Worm (Caenorhabditis elegans) whole organism, late embryonic: ENCODE measurements around the gene ZC416.2.

Source experiments
- C08G9.2 ChIP-seq: sonication (generic microtip); optimal IDR thresholded peaks from 2 replicates; lab custom pipeline; 2016; ENCODE audit warnings: mild to moderate bottlenecking, missing genetic modification characterization, moderate library complexity, missing compliant biosample characterization
- K09A11.1 ChIP-seq: sonication (generic microtip); optimal IDR thresholded peaks from 2 replicates; lab custom pipeline; 2017; ENCODE audit warnings: antibody characterized with exemption, mild to moderate bottlenecking, missing genetic modification characterization, missing compliant biosample characterization; ENCODE audit not compliant: insufficient read depth
- T23F11.4 ChIP-seq: fragments of 200-800 bp; sonication (Bioruptor generic); optimal IDR thresholded peaks from 2 replicates; lab custom pipeline; 2018; ENCODE audit warnings: mild to moderate bottlenecking, missing genetic modification characterization, missing compliant biosample characterization
- Y22D7AL.16 ChIP-seq: sonication (generic microtip); optimal IDR thresholded peaks from 2 replicates; lab custom pipeline; 2016; ENCODE audit warnings: missing genetic modification characterization, missing compliant biosample characterization
- ahr-1 ChIP-seq: sonication (generic microtip); optimal IDR thresholded peaks from 2 replicates; lab custom pipeline; 2016; ENCODE audit warnings: missing genetic modification characterization, missing compliant biosample characterization
- ama-1 ChIP-seq: fragments of 150-350 bp; optimal IDR thresholded peaks from 2 replicates; lab custom pipeline; 2014
- ceh-14 ChIP-seq: sonication (generic microtip); optimal IDR thresholded peaks from 2 replicates; lab custom pipeline; 2016; ENCODE audit warnings: missing genotype, missing genetic modification characterization, missing compliant biosample characterization
- ceh-19 ChIP-seq: fragments of 200-800 bp; sonication (Bioruptor generic); optimal IDR thresholded peaks from 2 replicates; lab custom pipeline; 2018; ENCODE audit warnings: mild to moderate bottlenecking, missing genetic modification characterization, missing compliant biosample characterization
- ceh-22 ChIP-seq: sonication (generic microtip); optimal IDR thresholded peaks from 2 replicates; lab custom pipeline; 2017; ENCODE audit warnings: missing biosample characterization, missing genetic modification characterization
- ceh-30 ChIP-seq: fragments of 150-350 bp; optimal IDR thresholded peaks from 2 replicates; lab custom pipeline; 2014; ENCODE audit warnings: missing biosample characterization, missing genetic modification characterization
- ceh-48 ChIP-seq: sonication (generic microtip); optimal IDR thresholded peaks from 2 replicates; lab custom pipeline; 2016; ENCODE audit warnings: missing genetic modification characterization, inconsistent platforms, missing compliant biosample characterization
- che-1 ChIP-seq: sonication (generic microtip); optimal IDR thresholded peaks from 2 replicates; lab custom pipeline; 2016; ENCODE audit warnings: mild to moderate bottlenecking, missing genetic modification characterization, missing compliant biosample characterization
- dmd-4 ChIP-seq: sonication (generic microtip); optimal IDR thresholded peaks from 2 replicates; lab custom pipeline; 2016; ENCODE audit warnings: borderline replicate concordance, missing genetic modification characterization, missing compliant biosample characterization
- dve-1 ChIP-seq: sonication (generic microtip); optimal IDR thresholded peaks from 2 replicates; lab custom pipeline; 2017; ENCODE audit warnings: antibody characterized with exemption, mild to moderate bottlenecking, missing genetic modification characterization, missing compliant biosample characterization
- ets-4 ChIP-seq: sonication (generic microtip); optimal IDR thresholded peaks from 2 replicates; lab custom pipeline; 2016; ENCODE audit warnings: missing genetic modification characterization, missing compliant biosample characterization
- eyg-1 ChIP-seq: sonication (generic microtip); optimal IDR thresholded peaks from 2 replicates; lab custom pipeline; 2016; ENCODE audit warnings: missing genotype, missing genetic modification characterization, missing compliant biosample characterization
- fax-1 ChIP-seq: sonication (generic microtip); optimal IDR thresholded peaks from 2 replicates; lab custom pipeline; 2016; ENCODE audit warnings: missing genotype, missing genetic modification characterization, missing compliant biosample characterization
- gmeb-2 ChIP-seq: sonication (generic microtip); optimal IDR thresholded peaks from 2 replicates; lab custom pipeline; 2016; ENCODE audit warnings: missing genetic modification characterization, inconsistent platforms, missing compliant biosample characterization
- hlh-8 ChIP-seq: sonication (generic microtip); optimal IDR thresholded peaks from 2 replicates; lab custom pipeline; 2016; ENCODE audit warnings: missing genotype, missing genetic modification characterization, missing compliant biosample characterization
- lim-6 ChIP-seq: sonication (generic microtip); optimal IDR thresholded peaks from 2 replicates; lab custom pipeline; 2016; ENCODE audit warnings: missing genetic modification characterization, missing compliant biosample characterization
- madf-2 ChIP-seq: sonication (generic microtip); optimal IDR thresholded peaks from 2 replicates; lab custom pipeline; 2017; ENCODE audit warnings: missing genetic modification characterization, missing compliant biosample characterization
- mec-3 ChIP-seq: sonication (generic microtip); optimal IDR thresholded peaks from 2 replicates; lab custom pipeline; 2016; ENCODE audit warnings: borderline replicate concordance, missing genetic modification characterization, missing compliant biosample characterization
- odd-2 ChIP-seq: sonication (generic microtip); optimal IDR thresholded peaks from 2 replicates; lab custom pipeline; 2017; ENCODE audit warnings: antibody characterized with exemption, mild to moderate bottlenecking, missing genetic modification characterization, missing compliant biosample characterization
- pag-3 ChIP-seq: sonication (generic microtip); optimal IDR thresholded peaks from 2 replicates; lab custom pipeline; 2016; ENCODE audit warnings: missing compliant biosample characterization, missing genetic modification characterization, borderline replicate concordance
- pha-2 ChIP-seq: sonication (generic microtip); optimal IDR thresholded peaks from 2 replicates; lab custom pipeline; 2017; ENCODE audit warnings: mild to moderate bottlenecking, missing genetic modification characterization, missing compliant biosample characterization
- pqm-1 ChIP-seq: sonication (generic microtip); optimal IDR thresholded peaks from 2 replicates; lab custom pipeline; 2016; ENCODE audit warnings: missing genetic modification characterization, missing compliant biosample characterization
- rnt-1 ChIP-seq: sonication (generic microtip); optimal IDR thresholded peaks from 2 replicates; lab custom pipeline; 2016; ENCODE audit warnings: missing genetic modification characterization, missing compliant biosample characterization
- sdc-2 ChIP-seq: sonication (generic microtip); optimal IDR thresholded peaks from 2 replicates; lab custom pipeline; 2016; ENCODE audit warnings: missing genotype, missing genetic modification characterization, missing compliant biosample characterization
- sox-2 ChIP-seq: fragments of 200-800 bp; sonication (Bioruptor generic); IDR thresholded peaks from 2 replicates; pipeline ENCODE4 v1.3.6; 2022; ENCODE audit warnings: missing genetic modification reagents, missing genetic modification characterization, missing compliant biosample characterization
- syd-9 ChIP-seq: sonication (generic microtip); optimal IDR thresholded peaks from 2 replicates; lab custom pipeline; 2016; ENCODE audit warnings: mild to moderate bottlenecking, missing genetic modification characterization, moderate library complexity, missing compliant biosample characterization
- tbx-2 ChIP-seq: sonication (generic microtip); optimal IDR thresholded peaks from 2 replicates; lab custom pipeline; 2016; ENCODE audit warnings: missing genetic modification characterization, missing compliant biosample characterization
- ttx-3 ChIP-seq: sonication (generic microtip); optimal IDR thresholded peaks from 2 replicates; lab custom pipeline; 2016; ENCODE audit warnings: missing genetic modification reagents, missing genetic modification characterization, missing compliant biosample characterization
- unc-3 ChIP-seq, 2 experiments: fragments of 200-800 bp in 1 of 2; sonication (Bioruptor generic) in 1 of 2; sonication (generic microtip) in 1 of 2; conservative IDR thresholded peaks in 1 of 2; optimal IDR thresholded peaks in 1 of 2; 2 replicates each; pipeline versions ENCODE4 v1.3.6 to Lab custom; 2016 to 2022; ENCODE audit warnings: missing compliant biosample characterization in 2 of 2, missing genetic modification characterization in 2 of 2, missing genetic modification reagents in 1 of 2
- unc-42 ChIP-seq: sonication (generic microtip); optimal IDR thresholded peaks from 2 replicates; lab custom pipeline; 2016; ENCODE audit warnings: missing genotype, missing genetic modification characterization, missing compliant biosample characterization
- unc-55 ChIP-seq: sonication (generic microtip); optimal IDR thresholded peaks from 2 replicates; lab custom pipeline; 2017; ENCODE audit warnings: missing biosample characterization, missing genetic modification reagents, missing genetic modification characterization
- ztf-16 ChIP-seq: sonication (generic microtip); optimal IDR thresholded peaks from 2 replicates; lab custom pipeline; 2017; ENCODE audit warnings: missing genetic modification characterization, missing compliant biosample characterization

Gene ZC416.2

ce11 chrIV:3659951-3660350 is 26.5 kb downstream of the ZC416.2 start:
- TF ChIP-seq Y22D7AL.16 (tag; lab: Kevin White, UChicago) (no peak), pha-2 (tag; lab: Kevin White, UChicago) (no peak), ceh-30 (tag; lab: Kevin White, UChicago) (no peak), ttx-3 (tag; lab: Kevin White, UChicago) (no peak), che-1 (no peak), gmeb-2 (tag; lab: Kevin White, UChicago) (no peak), ama-1 (lab: Kevin White, UChicago) (no peak), K09A11.1 (tag; lab: Kevin White, UChicago) (no peak), dmd-4 (tag; lab: Kevin White, UChicago) (no peak), T23F11.4 (GFP tag; lab: Kevin White, UChicago) (no peak), unc-42 (tag; lab: Kevin White, UChicago) (no peak), odd-2 (tag; lab: Kevin White, UChicago) (no peak), eyg-1 (tag; lab: Kevin White, UChicago) (no peak), ztf-16 (no peak), ceh-19 (GFP tag; lab: Kevin White, UChicago) (no peak), lim-6 (tag; lab: Kevin White, UChicago) (no peak)
- TF ChIP-seq, all 69 proteins: peak for 0

- TF ChIP-seq mec-3 (tag; lab: Kevin White, UChicago) (no peak), eyg-1 (tag; lab: Kevin White, UChicago) (no peak), tbx-2 (tag; lab: Kevin White, UChicago) (no peak), K09A11.1 (tag; lab: Kevin White, UChicago) (no peak), hlh-8 (tag; lab: Kevin White, UChicago) (no peak), C08G9.2 (no peak), ahr-1 (tag; lab: Kevin White, UChicago) (no peak)
- TF ChIP-seq, all 69 proteins: peak for 0
Measured at ce11 chrIV:3661117-3661634, 27.8 kb downstream of the ZC416.2 start.

DNA sequence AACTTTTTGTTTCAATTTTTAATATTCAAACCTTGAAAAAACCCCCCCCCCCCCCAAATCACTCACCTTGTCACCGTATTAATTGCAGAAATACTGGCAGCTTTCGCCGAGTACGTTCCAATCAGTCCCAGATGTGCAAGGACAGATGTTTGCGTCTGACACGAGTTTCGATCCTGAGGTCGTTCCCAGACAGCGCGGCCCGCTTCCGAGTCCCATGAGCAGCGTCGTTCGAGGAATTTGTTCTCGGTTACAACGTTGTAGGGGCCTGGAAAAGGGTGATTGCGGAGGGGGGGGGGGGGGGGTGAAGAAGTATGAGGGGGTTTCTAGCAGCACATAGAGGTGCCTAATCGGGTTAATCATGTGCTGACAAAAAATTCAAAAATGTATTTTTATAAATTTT is 29.4 kb downstream of the ZC416.2 start:
- TF ChIP-seq ets-4 (tag; lab: Kevin White, UChicago) (no peak), eyg-1 (tag; lab: Kevin White, UChicago) (no peak), unc-55 (GFP tag; lab: Kevin White, UChicago) (no peak), syd-9 (tag; lab: Kevin White, UChicago) (no peak), odd-2 (tag; lab: Kevin White, UChicago) (no peak), ztf-16 (no peak)

- TF ChIP-seq ahr-1 (tag; lab: Kevin White, UChicago) (no peak), madf-2 (no peak), sdc-2 (no peak), sox-2 (GFP tag; lab: Robert Waterston, UW) (no peak), rnt-1 (no peak), pqm-1 (tag; lab: Kevin White, UChicago) (no peak), ceh-14 (tag; lab: Kevin White, UChicago) (no peak), pha-2 (tag; lab: Kevin White, UChicago) (no peak), pag-3 (tag; lab: Kevin White, UChicago) (no peak), unc-3 (GFP tag; conservative IDR thresholded peaks at IDR 0.05; lab: Robert Waterston, UW) (no peak), unc-3 (tag; optimal IDR thresholded peaks at IDR 0.05; lab: Kevin White, UChicago) (no peak), dve-1 (tag; lab: Kevin White, UChicago) (no peak), ceh-48 (tag; lab: Kevin White, UChicago) (no peak), K09A11.1 (tag; lab: Kevin White, UChicago) (no peak), fax-1 (tag; lab: Kevin White, UChicago) (no peak), ceh-22 (tag; lab: Kevin White, UChicago) (no peak), ceh-19 (GFP tag; lab: Kevin White, UChicago) (no peak)
Measured at ce11 chrIV:3665089-3665488, 31.7 kb downstream of the ZC416.2 start.
